Worm (Caenorhabditis elegans) whole organism, dauer: ENCODE measurements around the gene Y94H6A.5.
"Not testable (repeated sequence)": the region's sequence is repeated elsewhere in the genome, so short reads cannot be mapped to it uniquely, and the experiment has no call there.

Experiments used
- unc-62 ChIP-seq: sonication (generic microtip); optimal IDR thresholded peaks from 2 replicates; lab custom pipeline; 2017; ENCODE audit warnings: missing biosample characterization, missing genetic modification reagents, missing genetic modification characterization

Gene Y94H6A.5

DNA sequence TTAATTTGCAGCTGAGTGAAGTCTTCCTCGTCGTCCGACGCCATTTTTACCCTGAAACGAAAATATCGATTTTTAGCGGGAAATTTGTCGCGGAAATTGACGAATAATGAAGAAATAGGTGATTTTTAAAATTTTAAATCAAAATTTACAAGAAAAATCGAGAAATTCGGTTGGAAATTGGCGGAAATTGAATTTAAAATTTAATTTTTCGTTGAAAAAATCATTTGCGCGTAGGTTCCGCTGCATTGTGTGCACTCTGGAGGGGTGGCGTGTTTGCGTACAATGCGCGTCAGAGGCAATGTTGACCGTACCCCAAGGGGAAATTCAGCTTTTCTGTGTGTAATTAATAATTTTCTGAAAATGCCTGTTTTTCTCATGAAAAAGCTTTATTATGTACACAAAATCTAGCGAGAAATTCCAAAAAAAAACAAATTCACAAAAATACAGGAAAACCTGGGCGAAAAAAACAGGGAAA is at the start of gene Y94H6A.5:
TSS of gene Y94H6A.5 (minus strand) at position 51 of the 475 bp plus-strand sequence.
- no peak for TF ChIP-seq unc-62 (GFP tag; lab: Kevin White, UChicago)

DNA sequence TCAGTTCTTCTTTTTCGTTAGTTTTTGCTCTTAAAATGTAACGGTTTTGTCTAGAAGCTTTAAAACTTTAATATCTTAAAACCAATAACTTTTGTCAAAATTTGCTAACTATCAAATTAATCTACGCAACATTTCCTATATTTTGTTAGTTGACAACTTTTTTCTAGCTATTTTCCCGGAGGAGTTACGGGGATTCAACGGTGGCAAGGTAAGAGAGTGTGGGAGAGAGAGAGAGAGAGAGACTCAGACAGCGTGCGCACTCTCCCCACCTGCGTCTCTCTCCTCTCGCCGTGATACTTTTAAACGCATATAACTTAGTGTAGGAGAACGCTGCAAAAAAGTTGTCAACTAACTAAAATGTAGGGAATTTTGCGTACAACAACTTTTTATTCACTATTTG is 49.8 kb upstream of the Y94H6A.5 start:
- TF ChIP-seq unc-62 (GFP tag; lab: Kevin White, UChicago): no peak

DNA sequence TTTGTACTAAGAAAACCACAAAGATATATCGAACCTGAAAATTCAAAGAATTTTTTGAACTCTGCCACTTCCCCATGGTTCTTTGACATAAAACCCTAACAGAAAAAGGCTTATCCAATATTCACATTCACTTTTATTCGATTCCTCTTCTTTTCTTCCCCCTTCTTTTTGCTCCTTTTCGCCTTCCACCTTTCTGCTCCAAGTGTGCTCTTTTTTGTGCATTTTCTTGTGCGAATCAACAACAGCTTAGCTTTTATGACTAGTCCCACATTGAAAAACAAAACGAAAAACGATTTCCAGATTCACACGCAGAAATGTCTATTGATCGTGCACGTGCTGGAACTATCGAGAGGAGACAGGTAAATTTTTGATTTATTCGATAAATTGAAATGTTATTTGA is 47.8 kb upstream of the Y94H6A.5 start, which contains the start of gene Y54G2A.41:
TSS of gene Y54G2A.41 (plus strand) at position 301 of the 400 bp plus-strand sequence.
- no peak for TF ChIP-seq unc-62 (GFP tag; lab: Kevin White, UChicago)

DNA sequence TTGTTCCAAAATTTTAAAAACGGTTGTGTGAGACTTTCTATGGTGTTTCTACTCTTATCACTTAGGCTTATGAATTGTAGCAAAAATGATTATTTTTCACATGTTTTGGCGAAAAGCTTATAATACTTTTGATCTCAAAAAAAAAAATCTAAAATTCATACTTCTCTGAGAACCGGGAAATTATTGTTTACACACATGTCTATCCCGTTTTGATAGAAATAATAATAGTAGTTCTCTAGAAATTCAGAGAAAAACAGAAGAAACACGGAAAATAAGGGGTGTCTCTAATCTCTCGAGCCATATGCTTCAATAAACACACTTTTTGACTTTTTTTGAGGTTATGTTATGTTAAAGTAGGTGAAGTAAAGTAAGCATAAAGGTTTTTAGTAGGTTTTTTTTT is 46.8 kb upstream of the Y94H6A.5 start:
- no peak for TF ChIP-seq unc-62 (GFP tag; lab: Kevin White, UChicago)

DNA sequence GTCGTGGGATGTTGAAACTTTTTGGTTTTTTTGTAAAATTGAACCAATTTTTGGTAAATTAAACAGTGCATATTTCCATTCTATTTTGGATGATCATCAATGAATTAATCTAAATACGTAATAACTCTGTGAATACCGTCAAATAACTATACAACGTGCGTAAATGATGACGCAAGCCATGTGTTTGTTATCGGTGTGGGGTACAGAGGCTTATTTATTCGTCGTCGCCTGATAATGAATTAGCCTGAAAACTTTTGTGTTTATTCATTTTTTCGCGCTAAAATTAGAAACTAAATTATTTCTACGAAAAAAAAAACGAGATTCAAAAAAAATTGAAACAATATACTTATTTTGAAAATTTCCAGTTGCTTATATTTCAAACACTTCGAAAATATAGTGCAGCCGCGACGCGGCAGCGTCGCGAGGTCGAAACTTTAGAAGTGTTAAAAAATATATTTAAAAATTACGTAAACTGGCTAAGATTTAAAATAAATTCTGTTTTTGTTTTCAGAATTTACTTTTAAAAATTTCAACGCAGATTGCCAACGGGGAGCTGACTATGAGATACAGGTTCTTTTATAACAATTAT is 45.2 kb upstream of the Y94H6A.5 start:
- no peak for TF ChIP-seq unc-62 (GFP tag; lab: Kevin White, UChicago)

DNA sequence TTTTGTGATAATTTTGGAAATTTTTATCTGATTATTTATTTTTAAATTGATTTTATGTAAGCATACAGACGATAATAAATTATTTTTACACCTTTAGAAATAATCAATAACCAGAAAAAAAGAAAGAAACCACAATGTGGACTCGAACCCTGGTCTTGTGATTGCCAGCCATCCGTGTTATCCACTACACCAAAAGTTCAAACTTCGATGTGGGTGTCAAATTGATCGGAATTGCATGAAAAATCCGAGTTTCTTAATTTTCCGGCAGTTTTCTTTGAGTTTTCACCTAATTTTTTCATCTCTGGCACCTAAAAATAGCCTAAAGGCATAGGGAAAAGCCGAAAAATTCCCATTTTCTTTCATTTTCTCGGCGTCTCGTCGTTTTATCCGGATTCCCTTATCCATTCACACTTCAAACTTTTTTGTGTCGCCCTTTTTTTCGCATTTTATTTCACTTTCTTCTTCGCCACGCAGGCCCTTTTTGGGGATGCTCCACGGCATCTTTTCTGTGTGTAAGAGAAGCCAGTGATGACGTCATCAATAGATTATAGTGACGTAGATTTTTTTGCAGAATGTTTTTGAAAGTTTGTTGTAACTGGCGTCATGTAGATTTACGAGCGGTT is 43.7 kb upstream of the Y94H6A.5 start:
- TF ChIP-seq unc-62 (GFP tag; lab: Kevin White, UChicago): no peak

DNA sequence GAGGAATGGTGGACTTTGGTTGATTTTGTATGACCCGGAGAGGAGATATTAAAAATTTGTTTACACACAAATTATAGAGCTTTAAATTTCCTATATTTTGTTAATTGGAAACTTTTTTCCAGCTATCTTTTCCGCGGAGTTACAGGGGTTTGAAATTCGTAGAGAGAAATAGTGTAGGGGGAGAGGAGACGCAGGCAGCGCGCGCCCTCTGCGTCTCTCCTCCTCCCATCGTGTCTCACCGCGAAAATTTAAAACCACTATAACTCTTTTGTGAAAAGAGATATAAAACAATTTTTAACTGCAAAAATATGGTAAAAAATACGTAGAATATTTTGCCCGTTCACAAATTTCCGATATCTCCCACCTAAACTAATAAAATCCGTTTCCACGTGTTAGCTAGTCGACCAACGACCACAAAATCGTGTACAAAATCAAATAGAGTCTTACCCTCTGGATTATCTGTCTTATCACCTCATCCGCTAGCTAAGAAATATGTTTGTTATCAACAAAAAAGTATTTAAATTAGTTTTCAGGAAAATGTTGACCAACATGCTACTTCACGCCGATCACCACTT is 38.8 kb upstream of the Y94H6A.5 start, which contains the start of gene nhr-277:
TSS of gene nhr-277 (plus strand) at position 525 of the 575 bp plus-strand sequence.
- TF ChIP-seq unc-62 (GFP tag; lab: Kevin White, UChicago): no peak

DNA sequence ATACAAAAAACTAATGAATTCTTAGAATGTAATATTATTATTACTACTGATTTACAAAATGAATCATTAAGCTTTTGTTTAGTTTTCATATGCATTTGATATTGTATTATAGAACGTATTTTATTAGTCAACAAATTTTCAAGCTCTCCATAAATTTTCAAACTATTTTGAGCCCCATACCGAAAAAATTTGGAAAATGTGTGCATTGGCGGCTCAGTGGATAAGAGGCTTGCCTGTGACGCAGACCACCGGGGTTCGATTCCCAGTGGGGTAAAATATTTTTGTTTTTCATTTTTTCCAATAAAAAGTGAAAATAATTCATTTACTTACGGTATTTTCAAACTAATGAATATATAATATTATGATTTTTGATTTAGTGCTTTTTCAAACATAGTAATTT is 34.7 kb upstream of the Y94H6A.5 start:
- no peak for TF ChIP-seq unc-62 (GFP tag; lab: Kevin White, UChicago)

DNA sequence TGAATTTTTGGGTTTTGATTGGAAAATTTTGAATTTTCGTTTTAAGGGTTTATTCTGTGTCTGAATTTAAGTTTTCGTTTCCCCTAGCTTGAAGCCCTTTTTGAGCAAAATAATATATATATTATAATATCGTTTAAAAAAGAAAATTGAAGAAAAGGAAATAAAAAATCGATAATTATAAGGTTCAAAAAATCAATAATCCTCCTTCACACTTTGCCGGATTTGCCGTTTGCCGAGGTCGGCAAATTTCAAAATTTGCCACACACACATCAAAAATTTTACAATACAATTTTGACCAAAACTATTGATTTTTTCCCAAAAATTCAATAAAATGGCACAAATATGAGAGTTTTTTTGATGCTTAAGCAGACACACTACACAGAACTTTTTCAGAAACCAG is 32.8 kb upstream of the Y94H6A.5 start:
- TF ChIP-seq unc-62 (GFP tag; lab: Kevin White, UChicago): no peak

DNA sequence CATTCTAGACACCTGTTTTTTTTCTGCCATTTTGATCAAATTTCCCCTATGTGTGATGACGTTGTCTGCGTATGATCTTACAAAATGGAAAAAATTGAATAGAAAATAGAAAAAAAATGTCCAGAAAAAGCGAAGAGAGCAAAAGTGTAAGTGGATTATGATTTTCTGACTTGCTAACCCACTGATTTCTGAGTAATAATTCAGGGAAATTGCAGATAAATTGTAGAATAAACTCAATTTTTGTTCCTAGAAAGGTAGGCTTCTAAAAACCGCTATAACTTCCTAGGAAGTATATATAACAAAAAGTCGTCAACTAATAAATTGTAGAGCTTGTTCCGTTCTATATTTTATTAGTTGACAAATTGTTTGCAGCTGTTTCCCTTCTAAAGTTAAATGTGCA is 30.9 kb upstream of the Y94H6A.5 start:
- TF ChIP-seq unc-62 (GFP tag; lab: Kevin White, UChicago): no peak

DNA sequence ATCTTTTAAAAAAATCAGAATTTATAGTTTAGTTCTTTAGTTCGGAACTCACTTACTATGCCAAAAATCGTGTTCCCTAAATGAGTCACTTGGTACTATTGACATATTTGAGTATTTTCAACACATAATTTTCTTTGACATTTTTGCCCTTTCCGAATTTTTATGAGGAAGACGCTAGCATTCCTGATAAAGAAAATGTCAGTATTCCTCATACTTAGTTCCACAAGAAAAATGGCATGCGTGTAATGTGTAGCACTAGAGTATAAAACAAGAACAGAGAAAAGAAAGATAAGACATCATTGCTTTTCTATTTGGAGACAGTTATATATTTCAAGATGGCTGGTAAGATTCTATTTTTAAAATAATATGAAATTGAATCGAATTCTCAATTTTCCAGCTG is 26.2 kb upstream of the Y94H6A.5 start, which contains the start of gene Y94H6A.2:
TSS of gene Y94H6A.2 (plus strand) at position 336 of the 400 bp plus-strand sequence.
- TF ChIP-seq unc-62 (GFP tag; lab: Kevin White, UChicago): no peak

DNA sequence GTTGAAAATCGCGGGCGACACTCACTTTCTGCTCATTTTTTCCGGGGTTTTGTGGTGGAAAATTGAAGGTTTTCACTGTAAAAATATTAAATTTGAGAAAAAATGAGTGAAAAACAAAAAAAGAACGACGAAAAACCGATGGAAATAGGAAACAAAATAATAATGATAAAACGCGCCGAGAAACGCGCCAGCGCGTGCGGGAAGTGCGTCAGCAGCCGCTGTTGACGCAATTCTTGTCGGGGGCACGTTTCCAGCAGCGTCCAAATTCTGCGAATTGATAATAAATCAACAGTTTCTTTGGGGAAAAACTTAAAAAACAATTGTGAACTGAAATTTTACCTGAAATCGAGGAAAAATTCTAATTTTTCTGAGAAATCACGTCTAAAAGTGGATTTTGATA is 22.0 kb upstream of the Y94H6A.5 start, which contains the start of gene ubxn-2:
TSS of gene ubxn-2 (minus strand) at position 36 of the 400 bp plus-strand sequence.
- no peak for TF ChIP-seq unc-62 (GFP tag; lab: Kevin White, UChicago)

DNA sequence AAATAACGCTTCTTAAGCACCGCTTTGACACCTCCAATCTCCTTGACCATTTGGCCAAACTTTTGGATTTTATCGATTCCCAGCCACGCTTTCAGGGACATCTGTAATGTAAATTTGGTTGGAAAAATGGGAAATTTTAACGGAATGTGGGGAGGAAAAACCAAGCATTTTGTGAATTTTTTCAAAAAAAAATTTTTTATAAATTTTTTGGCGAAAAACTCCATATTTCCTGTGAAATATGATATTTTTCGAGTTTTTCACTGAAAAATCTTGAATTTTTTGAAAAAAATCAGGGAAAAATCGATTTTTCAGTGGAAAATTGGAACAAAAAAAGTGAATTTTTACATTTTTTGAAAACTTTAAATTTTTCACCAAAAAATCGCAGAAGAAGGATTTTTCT is 16.0 kb upstream of the Y94H6A.5 start, which contains the start of gene ndua-12:
TSS of gene ndua-12 (minus strand) at position 101 of the 400 bp plus-strand sequence.
- TF ChIP-seq unc-62 (GFP tag; lab: Kevin White, UChicago): not testable (repeated sequence)

DNA sequence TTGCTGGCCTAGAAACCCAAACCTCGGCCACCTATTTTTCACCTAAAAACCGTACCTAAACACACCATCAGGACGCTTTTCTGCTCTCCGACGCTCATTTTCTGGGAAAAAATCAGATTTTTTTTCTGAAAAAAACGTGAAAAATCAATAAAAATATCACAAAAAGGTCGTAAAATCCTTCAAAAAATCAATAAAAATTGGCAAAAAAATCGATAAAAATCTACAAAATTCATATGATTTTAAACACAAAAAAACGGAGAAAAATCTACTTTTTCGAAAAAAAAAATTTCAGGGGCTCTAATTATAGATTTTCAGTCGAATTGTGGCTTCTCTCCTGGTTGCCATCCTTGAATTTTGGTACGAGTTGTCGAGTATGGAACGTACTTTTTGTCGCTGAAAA is 12.7 kb upstream of the Y94H6A.5 start, which contains the start of gene Y94H6A.7:
TSS of gene Y94H6A.7 (minus strand) at position 101 of the 400 bp plus-strand sequence.
- TF ChIP-seq unc-62 (GFP tag; lab: Kevin White, UChicago): not testable (repeated sequence)

DNA sequence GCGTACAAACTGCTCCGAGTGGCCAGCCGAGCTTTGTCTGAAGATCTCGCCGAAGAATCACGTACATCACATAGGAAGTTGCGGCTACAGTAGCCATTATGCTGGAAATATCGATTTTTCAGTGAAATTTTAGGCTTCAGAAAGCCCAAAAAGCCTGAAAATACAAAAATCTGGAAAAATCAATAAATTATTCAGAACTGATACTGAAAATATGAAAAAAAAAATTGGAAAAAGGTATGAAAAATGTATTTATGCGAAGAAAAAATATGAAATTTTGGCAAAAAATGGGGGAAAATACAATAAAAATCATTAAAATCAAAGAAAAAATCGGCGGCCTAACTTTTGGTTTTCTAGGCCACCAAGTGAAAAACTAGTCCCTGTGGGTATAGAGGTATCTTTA is 9.2 kb upstream of the Y94H6A.5 start, which contains the start of gene Y94H6A.12:
TSS of gene Y94H6A.12 (minus strand) at position 101 of the 400 bp plus-strand sequence.
- no peak for TF ChIP-seq unc-62 (GFP tag; lab: Kevin White, UChicago)

DNA sequence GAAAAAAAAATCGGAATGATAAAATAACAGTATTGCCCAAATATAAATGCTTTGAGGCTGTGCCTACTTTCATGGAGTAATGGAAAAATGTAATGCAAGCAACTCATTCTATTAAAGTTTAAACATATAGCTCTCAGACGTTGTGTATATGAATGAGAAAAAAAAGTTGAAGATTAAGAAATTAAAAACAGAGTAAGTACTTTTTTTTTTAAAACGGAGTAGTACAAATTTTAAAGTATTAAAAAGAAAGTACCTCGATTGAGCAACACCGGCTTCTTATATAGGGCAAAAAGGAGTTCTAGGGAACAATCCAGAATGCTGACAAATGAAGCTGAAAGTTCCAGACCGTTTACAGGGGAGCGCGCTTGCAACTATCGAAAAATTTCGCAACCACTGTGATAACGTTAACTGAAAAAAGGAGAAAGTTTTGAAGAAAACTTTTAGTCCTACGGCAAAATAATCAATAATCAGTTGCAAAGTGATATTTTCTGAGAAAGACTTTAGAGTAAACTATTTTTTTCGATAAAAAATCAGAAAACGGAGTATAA is 7.4 kb upstream of the Y94H6A.5 start:
- TF ChIP-seq unc-62 (GFP tag; lab: Kevin White, UChicago): no peak
